Worm (Caenorhabditis elegans): ENCODE results near the gene clec-166.
A peak's percentile ranks its signal among the peaks of the same experiment; 100 is the strongest.

The clec-166 gene

DNA sequence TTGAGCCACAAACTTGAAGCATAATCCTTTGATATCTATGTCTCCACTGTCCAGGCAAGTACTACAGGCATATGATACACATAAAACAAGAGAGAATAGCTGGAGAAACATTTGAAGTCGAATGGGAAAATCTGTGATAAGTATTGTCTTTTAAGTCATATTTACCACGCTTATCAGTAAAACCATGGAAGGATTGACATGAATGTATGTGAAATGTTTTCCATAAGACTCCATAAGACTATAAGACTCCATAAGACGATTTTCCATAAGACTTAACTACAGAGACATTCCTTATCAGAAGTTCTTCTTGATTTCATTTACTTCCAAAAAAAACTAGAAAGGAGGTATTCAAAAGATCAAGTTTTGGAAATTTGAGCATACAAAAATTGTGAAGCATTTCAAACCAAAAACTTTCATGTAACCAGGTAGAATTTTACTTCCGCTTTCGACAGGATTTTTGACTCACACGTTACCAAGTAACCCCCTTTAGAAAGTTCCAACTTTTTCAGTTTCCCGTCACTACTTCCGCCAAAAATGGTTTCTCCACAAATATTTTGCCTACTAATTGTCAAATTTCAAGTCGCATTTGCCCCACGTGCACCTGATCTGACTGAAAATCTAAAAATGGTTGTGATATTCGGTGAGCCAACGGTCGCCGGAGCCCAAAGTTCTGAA lies 4.2 kb downstream of the clec-166 start, which contains the start of the genes clec-165 and F38A1.11:
clec-165 (minus strand) TSS at position 125 of the 675 bp plus-strand sequence.
F38A1.11 (plus strand) TSS at position 625 of the 675 bp plus-strand sequence.
- TF ChIP-seq ceh-45 (GFP tag; IDR thresholded peaks at IDR 0.05): no peak
- no peak for TF ChIP-seq dve-1 (tag; optimal IDR thresholded peaks at IDR 0.05)
- TF ChIP-seq sdc-2 (tag; optimal IDR thresholded peaks at IDR 0.05): no peak
- no peak for TF ChIP-seq dmd-4 (tag; optimal IDR thresholded peaks at IDR 0.05; ENCODE audit: borderline replicate concordance)

DNA sequence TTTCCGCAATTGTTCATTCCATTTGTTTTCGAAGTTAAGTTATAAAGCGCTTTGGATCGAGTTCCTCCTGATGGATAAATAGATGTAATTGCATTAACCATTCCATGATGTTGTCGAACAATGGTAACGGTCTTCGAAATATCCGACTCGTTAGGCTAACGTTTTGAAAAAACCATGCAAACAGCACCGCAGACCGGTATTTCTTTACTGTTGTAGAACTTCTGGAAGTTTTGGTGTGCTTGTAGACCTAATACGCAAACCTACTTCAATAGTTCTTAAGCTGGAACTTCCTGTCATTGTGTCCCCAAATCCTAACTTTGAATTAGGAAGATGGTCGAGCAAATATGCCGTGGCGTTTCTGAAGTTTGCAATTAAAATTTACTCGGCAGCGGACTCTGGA lies 5.9 kb downstream of the clec-166 start, which contains the start of gene F38A1.9:
F38A1.9 (minus strand) TSS at position 101 of the 400 bp plus-strand sequence.
- TF ChIP-seq ceh-48 (tag; optimal IDR thresholded peaks at IDR 0.05): no peak

DNA sequence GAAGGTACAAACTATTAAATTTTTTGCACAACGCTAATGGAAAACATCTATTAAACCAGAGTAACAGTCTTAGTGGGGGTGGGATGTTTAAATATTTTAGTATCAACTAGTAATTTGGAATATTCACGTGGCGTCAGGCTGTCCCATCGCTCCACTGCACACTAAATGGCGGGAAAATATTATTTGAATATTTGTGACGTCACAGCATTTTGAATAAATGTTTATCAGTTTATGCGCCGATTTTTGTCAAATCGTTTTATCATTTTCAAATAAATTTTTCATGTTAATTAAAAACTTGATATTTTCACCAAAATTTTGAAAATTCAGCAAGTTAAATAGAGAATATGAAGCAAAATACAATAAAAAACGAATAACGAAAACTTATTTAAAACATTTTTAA lies 7.8 kb downstream of the clec-166 start, which contains the start of gene F38A1.15:
F38A1.15 (minus strand) TSS at position 101 of the 400 bp plus-strand sequence.
- TF ChIP-seq zip-5 (tag; optimal IDR thresholded peaks at IDR 0.05) (no peak), nfya-1 (tag; optimal IDR thresholded peaks at IDR 0.05) (no peak), hlh-30 (tag; optimal IDR thresholded peaks at IDR 0.05; ENCODE audit: insufficient read depth) (no peak), dve-1 (tag; optimal IDR thresholded peaks at IDR 0.05) (no peak), ceh-2 (tag; optimal IDR thresholded peaks at IDR 0.05) (no peak), elt-2 (tag; optimal IDR thresholded peaks at IDR 0.05) (no peak), ceh-14 (tag; optimal IDR thresholded peaks at IDR 0.05) (no peak), C08G9.2 (tag; optimal IDR thresholded peaks at IDR 0.05) (no peak), ceh-45 (GFP tag; IDR thresholded peaks at IDR 0.05) (no peak), odd-2 (tag; optimal IDR thresholded peaks at IDR 0.05) (no peak), rnt-1 (tag; optimal IDR thresholded peaks at IDR 0.05) (no peak), pros-1 (tag; optimal IDR thresholded peaks at IDR 0.05) (no peak), fkh-6 (tag; optimal IDR thresholded peaks at IDR 0.05) (no peak), unc-55 (GFP tag; optimal IDR thresholded peaks at IDR 0.05) (no peak), ahr-1 (tag; optimal IDR thresholded peaks at IDR 0.05) (no peak), unc-3 (GFP tag; conservative IDR thresholded peaks at IDR 0.05) (no peak), unc-3 (tag; optimal IDR thresholded peaks at IDR 0.05) (no peak)

- TF ChIP-seq ceh-2 (tag; optimal IDR thresholded peaks at IDR 0.05) (no peak), K02D7.2 (tag; optimal IDR thresholded peaks at IDR 0.05) (no peak), tbx-7 (tag; optimal IDR thresholded peaks at IDR 0.05) (no peak), fkh-10 (GFP tag; optimal IDR thresholded peaks at IDR 0.05) (no peak), Y22D7AL.16 (tag; optimal IDR thresholded peaks at IDR 0.05) (no peak), hlh-30 (tag; optimal IDR thresholded peaks at IDR 0.05; ENCODE audit: insufficient read depth) (peak; percentile 38), pha-4 (tag; optimal IDR thresholded peaks at IDR 0.05) (no peak), pax-1 (tag; optimal IDR thresholded peaks at IDR 0.05) (no peak), C38D4.7 (GFP tag; optimal IDR thresholded peaks at IDR 0.05) (no peak), F13H6.1 (tag; optimal IDR thresholded peaks at IDR 0.05) (no peak), nfya-1 (tag; optimal IDR thresholded peaks at IDR 0.05) (peak; percentile 29), hlh-15 (tag; optimal IDR thresholded peaks at IDR 0.05) (no peak)
These were observed 11.5 kb downstream of the clec-166 start, which contains the start of gene F38A1.8 for ce11 chrIV:1239686-1240085. TSS of gene F38A1.8 (minus strand) at chrIV:1239852.

DNA sequence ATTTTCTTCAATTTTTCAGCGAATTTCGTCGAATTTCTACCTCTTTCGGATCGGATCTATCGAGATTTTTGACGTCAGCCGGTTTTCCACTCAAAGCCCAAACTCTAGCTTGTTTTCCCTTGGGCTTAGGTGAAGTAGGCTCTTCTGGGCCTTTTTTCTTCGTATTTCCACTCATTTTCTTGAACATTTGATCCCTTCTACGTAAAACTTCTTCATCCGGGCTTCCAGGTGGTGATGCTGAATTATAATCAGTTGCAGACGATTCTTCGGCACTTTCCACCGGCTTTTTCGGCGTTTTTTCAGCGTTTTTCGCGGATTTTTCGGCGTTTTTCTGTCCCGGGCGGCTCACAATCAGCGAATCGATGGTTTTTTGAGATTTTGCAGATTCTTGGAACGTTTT lies 13.0 kb downstream of the clec-166 start:
- TF ChIP-seq hlh-15 (tag; optimal IDR thresholded peaks at IDR 0.05) (no peak), madf-2 (tag; optimal IDR thresholded peaks at IDR 0.05) (no peak)

DNA sequence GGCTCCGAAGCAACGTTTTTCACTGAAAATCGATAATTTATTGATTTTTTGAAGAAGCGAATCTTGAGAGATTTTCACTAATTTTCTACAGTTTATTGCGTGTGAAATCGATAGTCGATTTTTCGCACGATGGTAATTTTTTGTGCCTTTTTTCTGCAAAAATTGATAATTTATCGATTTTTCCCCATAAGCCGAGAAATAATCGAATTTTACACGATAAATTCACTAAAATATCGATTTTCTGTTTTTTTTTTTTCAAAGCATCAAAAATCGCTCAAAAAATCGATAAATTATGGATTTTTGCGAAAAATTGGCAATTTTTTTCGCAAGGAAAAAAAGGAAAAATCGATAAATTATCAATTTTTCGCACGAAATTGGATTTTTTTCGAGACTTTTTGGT lies 15.4 kb downstream of the clec-166 start:
- no peak for TF ChIP-seq ceh-45 (GFP tag; IDR thresholded peaks at IDR 0.05)
- no peak for TF ChIP-seq rnt-1 (tag; optimal IDR thresholded peaks at IDR 0.05)
- no peak for TF ChIP-seq pha-2 (tag; optimal IDR thresholded peaks at IDR 0.05)
- peak; percentile 10 for TF ChIP-seq ceh-48 (tag; optimal IDR thresholded peaks at IDR 0.05)
- TF ChIP-seq fax-1 (tag; optimal IDR thresholded peaks at IDR 0.05): no peak
